Fruit fly (Drosophila melanogaster): ENCODE data around the gene CG15386.

Gene CG15386

DNA sequence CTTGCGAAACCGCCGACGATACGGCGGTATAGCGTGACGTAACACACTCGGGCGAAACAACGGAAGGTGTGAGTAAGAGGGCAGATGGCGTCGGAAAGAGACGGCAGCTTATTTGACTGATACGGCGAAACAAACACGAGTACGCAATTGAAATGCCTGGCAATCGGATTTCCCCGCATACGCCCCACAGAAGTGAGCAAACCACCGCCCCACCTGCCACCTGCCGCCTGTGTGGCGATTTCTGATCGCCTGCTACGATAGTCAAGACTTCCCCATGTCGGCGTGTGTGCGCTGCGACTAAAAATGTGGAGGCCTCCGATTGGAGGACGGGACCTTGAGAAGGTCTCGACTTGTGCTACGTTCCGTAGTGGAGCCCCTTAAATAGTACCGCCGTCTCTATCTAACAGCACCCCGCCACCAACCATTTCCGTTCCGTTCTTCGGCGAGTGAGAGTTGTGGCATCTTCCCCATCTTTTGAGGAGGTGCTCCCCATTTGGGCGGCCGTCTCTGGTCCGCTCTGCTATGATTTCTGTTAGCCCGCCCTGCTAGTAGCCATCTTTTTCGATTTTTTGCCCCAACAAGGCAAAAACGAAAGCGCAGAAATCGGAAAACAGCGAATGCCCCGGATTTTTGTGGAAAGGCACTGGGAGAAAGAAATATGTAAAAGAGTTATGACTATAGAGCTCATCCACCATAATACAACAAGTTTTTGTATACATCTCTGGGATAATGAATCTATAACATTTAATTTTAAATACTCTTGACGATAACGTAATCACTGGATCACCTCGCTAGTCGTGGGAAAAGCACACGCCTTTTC is 18.2 kb downstream of the CG15386 start (continued):
- TF ChIP-seq klu (GFP tag; IDR thresholded peaks at IDR 0.05) = no peak
- TF ChIP-seq nom (GFP tag; optimal IDR thresholded peaks at IDR 0.05) = peak; percentile 81
- peak; percentile 62 for TF ChIP-seq CG13296 (GFP tag; optimal IDR thresholded peaks at IDR 0.05)
- peak; percentile 90 for TF ChIP-seq jumu (GFP tag; optimal IDR thresholded peaks at IDR 0.05)
- TF ChIP-seq pros (GFP tag; optimal IDR thresholded peaks at IDR 0.05) = peak; percentile 42
- TF ChIP-seq slou (GFP tag; optimal IDR thresholded peaks at IDR 0.05) = no peak
- no peak for TF ChIP-seq CG10321 (GFP tag; IDR thresholded peaks at IDR 0.05)
- peak; percentile 73 for TF ChIP-seq CG8359 (GFP tag; optimal IDR thresholded peaks at IDR 0.05; ENCODE audit: borderline replicate concordance)
- TF ChIP-seq HLH3B (GFP tag; IDR thresholded peaks at IDR 0.05) = no peak
- peak; percentile 89 for TF ChIP-seq CG9609 (GFP tag; optimal IDR thresholded peaks at IDR 0.05)
- TF ChIP-seq CG2202 (tag; optimal IDR thresholded peaks at IDR 0.05) = peak; percentile 84
- no peak for TF ChIP-seq CG7928 (GFP tag; optimal IDR thresholded peaks at IDR 0.05)
- TF ChIP-seq CG18599 (GFP tag; optimal IDR thresholded peaks at IDR 0.05) = peak; percentile 93
- peak; percentile 71 for TF ChIP-seq CG15514 (GFP tag; optimal IDR thresholded peaks at IDR 0.05)
- TF ChIP-seq bab2 (GFP tag; optimal IDR thresholded peaks at IDR 0.05) = peak; percentile 88
- TF ChIP-seq CG7786 (GFP tag; optimal IDR thresholded peaks at IDR 0.05) = peak; percentile 85
- peak; percentile 57 for TF ChIP-seq Vsx1 (GFP tag; optimal IDR thresholded peaks at IDR 0.05)
- peak; percentile 90 for TF ChIP-seq CG12391 (tag; optimal IDR thresholded peaks at IDR 0.05)
- TF ChIP-seq CG30431 (GFP tag; optimal IDR thresholded peaks at IDR 0.05) = peak; percentile 86
- TF ChIP-seq ac (GFP tag; optimal IDR thresholded peaks at IDR 0.05) = peak; percentile 51
- peak; percentile 80 for TF ChIP-seq zf30C (GFP tag; optimal IDR thresholded peaks at IDR 0.05)
- TF ChIP-seq CG9727 (GFP tag; optimal IDR thresholded peaks at IDR 0.05) = peak; percentile 85
- peak; percentile 74 for TF ChIP-seq nau (GFP tag; optimal IDR thresholded peaks at IDR 0.05)
- peak; percentile 60 for TF ChIP-seq tio (GFP tag; optimal IDR thresholded peaks at IDR 0.05)
- TF ChIP-seq ems (GFP tag; optimal IDR thresholded peaks at IDR 0.05) = peak; percentile 90
- peak; percentile 75 for TF ChIP-seq gcm2 (GFP tag; optimal IDR thresholded peaks at IDR 0.05)
- TF ChIP-seq CG11398 (GFP tag; optimal IDR thresholded peaks at IDR 0.05) = peak; percentile 83
- peak; percentile 87 for TF ChIP-seq CG8924 (tag; optimal IDR thresholded peaks at IDR 0.05)
- no peak for TF ChIP-seq br (optimal IDR thresholded peaks at IDR 0.05)
- peak; percentile 65 for TF ChIP-seq trem (tag; optimal IDR thresholded peaks at IDR 0.05)
- peak; percentile 88 for TF ChIP-seq CG12219 (GFP tag; optimal IDR thresholded peaks at IDR 0.05)
- TF ChIP-seq CG42726 (GFP tag; IDR thresholded peaks at IDR 0.05; ENCODE audit: partially characterized antibody) = no peak
- peak; percentile 32 for TF ChIP-seq CG15073 (GFP tag; optimal IDR thresholded peaks at IDR 0.05)
- TF ChIP-seq slp2 (GFP tag; optimal IDR thresholded peaks at IDR 0.05) = peak; percentile 78
- TF ChIP-seq gfzf (GFP tag; optimal IDR thresholded peaks at IDR 0.05) = no peak
- no peak for TF ChIP-seq Opbp (GFP tag; IDR thresholded peaks at IDR 0.05; ENCODE audit: partially characterized antibody)
- TF ChIP-seq CG14965 (GFP tag; optimal IDR thresholded peaks at IDR 0.05; ENCODE audit: borderline replicate concordance) = no peak
- peak; percentile 90 for TF ChIP-seq CG1792 (GFP tag; optimal IDR thresholded peaks at IDR 0.05)
- TF ChIP-seq CG15601 (tag; optimal IDR thresholded peaks at IDR 0.05) = peak; percentile 84
- TF ChIP-seq CG4617 (GFP tag; optimal IDR thresholded peaks at IDR 0.05; ENCODE audit: borderline replicate concordance) = peak; percentile 57
- TF ChIP-seq CG10209 (GFP tag; optimal IDR thresholded peaks at IDR 0.05) = peak; percentile 88
- TF ChIP-seq Med (GFP tag) = peak; percentile 98
- TF ChIP-seq sd (tag; optimal IDR thresholded peaks at IDR 0.05) = peak; percentile 98
- TF ChIP-seq cg (GFP tag; optimal IDR thresholded peaks at IDR 0.05) = peak; percentile 57
- TF ChIP-seq Hmx (GFP tag; optimal IDR thresholded peaks at IDR 0.05) = peak; percentile 55
- TF ChIP-seq Ravus (GFP tag; IDR thresholded peaks at IDR 0.05) = no peak
- peak; percentile 82 for TF ChIP-seq chn (GFP tag; optimal IDR thresholded peaks at IDR 0.05)
- TF ChIP-seq toy (GFP tag; IDR thresholded peaks at IDR 0.05) = no peak
- no peak for TF ChIP-seq Dip2 (GFP tag; IDR thresholded peaks at IDR 0.05)

Data from whole organism, embryonic.